Worm (Caenorhabditis elegans) whole organism, L1 larva: ENCODE measurements around the gene ZK1307.7.

ENCODE experiments used
- C04F5.9 ChIP-seq: sonication (generic microtip); optimal IDR thresholded peaks from 2 replicates; lab custom pipeline; 2016; ENCODE audit warnings: missing genetic modification characterization, missing compliant biosample characterization
- C16A3.4 ChIP-seq: fragments of 150-350 bp; optimal IDR thresholded peaks from 2 replicates; lab custom pipeline; 2014; ENCODE audit warnings: missing biosample characterization, missing genetic modification characterization
- alr-1 ChIP-seq: fragments of 200-800 bp; sonication (Bioruptor generic); optimal IDR thresholded peaks from 2 replicates; lab custom pipeline; 2018; ENCODE audit warnings: borderline replicate concordance, mild to moderate bottlenecking, missing genetic modification characterization, missing compliant biosample characterization
- aly-2 ChIP-seq: fragments of 150-350 bp; optimal IDR thresholded peaks from 2 replicates; lab custom pipeline; 2014; ENCODE audit warnings: missing biosample characterization, missing genetic modification characterization
- blmp-1 ChIP-seq: fragments of 150-350 bp; optimal IDR thresholded peaks from 2 replicates; lab custom pipeline; 2014; ENCODE audit warnings: missing biosample characterization, missing genetic modification characterization
- ceh-8 ChIP-seq: fragments of 200-800 bp; sonication (Bioruptor generic); optimal IDR thresholded peaks from 2 replicates; lab custom pipeline; 2018; ENCODE audit warnings: mild to moderate bottlenecking, missing genetic modification characterization, moderate library complexity, missing compliant biosample characterization
- ceh-82 ChIP-seq, 3 experiments: fragments of 150-350 bp in 1 of 3; sonication (generic microtip) in 2 of 3; optimal IDR thresholded peaks; 2 replicates each; lab custom pipeline; 2014 to 2017; ENCODE audit warnings: missing biosample characterization in 3 of 3, missing genetic modification characterization in 3 of 3
- ceh-88 ChIP-seq: fragments of 200-800 bp; sonication (Bioruptor generic); IDR thresholded peaks from 2 replicates; pipeline ENCODE4 v1.3.6; 2022; ENCODE audit warnings: missing genetic modification characterization, missing compliant biosample characterization
- ceh-90 ChIP-seq: sonication (generic microtip); optimal IDR thresholded peaks from 2 replicates; lab custom pipeline; 2016; ENCODE audit warnings: missing genetic modification characterization, missing compliant biosample characterization
- dpl-1 ChIP-seq, 3 experiments: fragments of 150-350 bp in 2 of 3; sonication (generic microtip) in 1 of 3; optimal IDR thresholded peaks; 2 replicates each; lab custom pipeline; 2014 to 2017; ENCODE audit warnings: missing biosample characterization in 3 of 3, missing genetic modification characterization in 3 of 3, missing genetic modification reagents in 3 of 3
- dsc-1 ChIP-seq: sonication (generic microtip); optimal IDR thresholded peaks from 2 replicates; lab custom pipeline; 2016; ENCODE audit warnings: mild to moderate bottlenecking, missing genetic modification characterization, missing compliant biosample characterization
- efl-1 ChIP-seq, 4 experiments: fragments of 150-350 bp; optimal IDR thresholded peaks in 3 of 4; peaks in 1 of 4; 1 replicate in 1 of 4; 2 replicates in 3 of 4; lab custom pipeline; 2014; ENCODE audit warnings: missing biosample characterization in 2 of 4, missing genetic modification characterization in 2 of 4, missing genetic modification reagents in 2 of 4
- efl-3 ChIP-seq: fragments of 200-800 bp; sonication (Bioruptor generic); optimal IDR thresholded peaks from 2 replicates; lab custom pipeline; 2018; ENCODE audit warnings: mild to moderate bottlenecking, missing genetic modification characterization, missing compliant biosample characterization
- egl-13 ChIP-seq: sonication (generic microtip); optimal IDR thresholded peaks from 2 replicates; lab custom pipeline; 2016; ENCODE audit warnings: missing genotype, missing genetic modification reagents, missing genetic modification characterization, missing compliant biosample characterization
- egl-27 ChIP-seq, 2 experiments: fragments of 150-350 bp in 1 of 2; sonication (generic microtip); optimal IDR thresholded peaks; 3 replicates each; lab custom pipeline; 2017 to 2018; ENCODE audit warnings: missing biosample characterization in 2 of 2, missing genetic modification characterization in 2 of 2, missing genetic modification reagents in 2 of 2
- elt-3 ChIP-seq, 6 experiments: fragments of 150-350 bp in 1 of 6; sonication (generic microtip); optimal IDR thresholded peaks; 2 replicates each; lab custom pipeline; 2017 to 2018; ENCODE audit warnings: missing biosample characterization in 6 of 6, missing genetic modification characterization in 6 of 6, inconsistent platforms in 1 of 6
- ets-5 ChIP-seq: fragments of 200-800 bp; sonication (Bioruptor generic); IDR thresholded peaks from 2 replicates; pipeline ENCODE4 v1.3.6; 2022; ENCODE audit warnings: missing genetic modification characterization, missing compliant biosample characterization
- fkh-8 ChIP-seq: sonication (generic microtip); optimal IDR thresholded peaks from 2 replicates; lab custom pipeline; 2016; ENCODE audit warnings: mild to moderate bottlenecking, missing genetic modification characterization, missing compliant biosample characterization
- fos-1 ChIP-seq: fragments of 150-350 bp; optimal IDR thresholded peaks from 2 replicates; lab custom pipeline; 2014; ENCODE audit warnings: missing biosample characterization, missing genetic modification characterization
- irx-1 ChIP-seq: sonication (generic microtip); optimal IDR thresholded peaks from 2 replicates; lab custom pipeline; 2016; ENCODE audit warnings: missing genetic modification characterization, missing compliant biosample characterization
- lin-14 ChIP-seq: fragments of 200-800 bp; sonication (Bioruptor generic); optimal IDR thresholded peaks from 2 replicates; lab custom pipeline; 2018; ENCODE audit warnings: mild to moderate bottlenecking, missing genetic modification characterization, moderate library complexity, missing compliant biosample characterization
- lin-35 ChIP-seq, 2 experiments: fragments of 150-350 bp; optimal IDR thresholded peaks; 2 replicates each; lab custom pipeline; 2014; ENCODE audit warnings: missing biosample characterization in 2 of 2, missing genetic modification characterization in 2 of 2, missing genetic modification reagents in 2 of 2
- lin-39 ChIP-seq: fragments of 150-350 bp; optimal IDR thresholded peaks from 2 replicates; lab custom pipeline; 2014; ENCODE audit warnings: missing biosample characterization, missing genetic modification reagents, missing genetic modification characterization
- mab-9 ChIP-seq: fragments of 200-800 bp; sonication (Bioruptor generic); IDR thresholded peaks from 2 replicates; pipeline ENCODE4 v1.3.6; 2022; ENCODE audit warnings: missing genetic modification reagents, missing genetic modification characterization, missing compliant biosample characterization
- mef-2 ChIP-seq: fragments of 150-350 bp; optimal IDR thresholded peaks from 2 replicates; lab custom pipeline; 2014; ENCODE audit warnings: missing biosample characterization, missing genetic modification characterization
- nhr-11 ChIP-seq: fragments of 150-350 bp; optimal IDR thresholded peaks from 2 replicates; lab custom pipeline; 2014; ENCODE audit warnings: missing biosample characterization, missing genetic modification characterization
- nhr-19 ChIP-seq: fragments of 200-800 bp; sonication (Bioruptor generic); conservative IDR thresholded peaks from 2 replicates; pipeline ENCODE4 v1.3.6; 2022; ENCODE audit warnings: missing genetic modification characterization, missing compliant biosample characterization
- nhr-20 ChIP-seq: sonication (generic microtip); optimal IDR thresholded peaks from 2 replicates; lab custom pipeline; 2016; ENCODE audit warnings: mild to moderate bottlenecking, missing genetic modification characterization, missing compliant biosample characterization
- nhr-28 ChIP-seq: fragments of 150-350 bp; optimal IDR thresholded peaks from 2 replicates; lab custom pipeline; 2014; ENCODE audit warnings: missing biosample characterization, missing genetic modification characterization
- nhr-47 ChIP-seq: sonication (generic microtip); optimal IDR thresholded peaks from 2 replicates; lab custom pipeline; 2016; ENCODE audit warnings: mild to moderate bottlenecking, missing genetic modification characterization, moderate library complexity, missing compliant biosample characterization
- nhr-71 ChIP-seq: sonication (generic microtip); optimal IDR thresholded peaks from 2 replicates; lab custom pipeline; 2016; ENCODE audit warnings: mild to moderate bottlenecking, missing genetic modification characterization, moderate library complexity, missing compliant biosample characterization
- nhr-77 ChIP-seq: fragments of 150-350 bp; optimal IDR thresholded peaks from 2 replicates; lab custom pipeline; 2014; ENCODE audit warnings: missing biosample characterization, missing genetic modification characterization
- nhr-84 ChIP-seq: sonication (generic microtip); optimal IDR thresholded peaks from 2 replicates; lab custom pipeline; 2017; ENCODE audit warnings: missing biosample characterization, missing genetic modification characterization
- nhr-85 ChIP-seq: sonication (generic microtip); peaks from one replicate; lab custom pipeline; 2016; ENCODE audit warnings: missing genetic modification characterization, inconsistent platforms, missing compliant biosample characterization
- nhr-90 ChIP-seq: sonication (generic microtip); optimal IDR thresholded peaks from 2 replicates; lab custom pipeline; 2016; ENCODE audit warnings: mild to moderate bottlenecking, missing genetic modification characterization, missing compliant biosample characterization; ENCODE audit not compliant: poor library complexity
- rnt-1 ChIP-seq: sonication (generic microtip); optimal IDR thresholded peaks from 2 replicates; lab custom pipeline; 2016; ENCODE audit warnings: mild to moderate bottlenecking, missing genetic modification characterization, moderate library complexity, missing compliant biosample characterization
- skn-1 ChIP-seq: fragments of 150-350 bp; optimal IDR thresholded peaks from 2 replicates; lab custom pipeline; 2014; ENCODE audit warnings: missing biosample characterization, missing genetic modification characterization
- snu-23 ChIP-seq: sonication (generic microtip); optimal IDR thresholded peaks from 2 replicates; lab custom pipeline; 2016; ENCODE audit warnings: missing genetic modification characterization, missing compliant biosample characterization
- sox-4 ChIP-seq: sonication (generic microtip); optimal IDR thresholded peaks from 2 replicates; lab custom pipeline; 2016; ENCODE audit warnings: missing genetic modification characterization, missing compliant biosample characterization
- sup-37 ChIP-seq: fragments of 200-800 bp; sonication (Bioruptor generic); optimal IDR thresholded peaks from 2 replicates; lab custom pipeline; 2018; ENCODE audit warnings: mild to moderate bottlenecking, missing genetic modification characterization, missing compliant biosample characterization
- tbx-2 ChIP-seq: sonication (generic microtip); optimal IDR thresholded peaks from 2 replicates; lab custom pipeline; 2016; ENCODE audit warnings: missing genetic modification characterization, missing compliant biosample characterization
- unc-62 ChIP-seq: fragments of 150-350 bp; optimal IDR thresholded peaks from 2 replicates; lab custom pipeline; 2014; ENCODE audit warnings: missing biosample characterization, missing genetic modification reagents, missing genetic modification characterization
- unc-98 ChIP-seq: fragments of 200-800 bp; sonication (Bioruptor generic); IDR thresholded peaks from 2 replicates; pipeline ENCODE4 v1.3.6; 2022; ENCODE audit warnings: missing genetic modification characterization, missing compliant biosample characterization
- zag-1 ChIP-seq: fragments of 150-350 bp; optimal IDR thresholded peaks from 2 replicates; lab custom pipeline; 2014; ENCODE audit warnings: missing biosample characterization, missing genetic modification characterization
- zip-4 ChIP-seq: fragments of 200-800 bp; sonication (Bioruptor generic); optimal IDR thresholded peaks from 2 replicates; lab custom pipeline; 2018; ENCODE audit warnings: mild to moderate bottlenecking, missing genetic modification characterization, moderate library complexity, missing compliant biosample characterization
- ztf-11 ChIP-seq, 2 experiments: sonication (generic microtip); optimal IDR thresholded peaks; 2 replicates each; lab custom pipeline; 2016 to 2017; ENCODE audit warnings: missing genetic modification characterization in 2 of 2, missing biosample characterization in 1 of 2, missing compliant biosample characterization in 1 of 2
- ztf-4 ChIP-seq: fragments of 150-350 bp; optimal IDR thresholded peaks from 2 replicates; lab custom pipeline; 2014; ENCODE audit warnings: missing biosample characterization, missing genetic modification characterization

Gene ZK1307.7

DNA sequence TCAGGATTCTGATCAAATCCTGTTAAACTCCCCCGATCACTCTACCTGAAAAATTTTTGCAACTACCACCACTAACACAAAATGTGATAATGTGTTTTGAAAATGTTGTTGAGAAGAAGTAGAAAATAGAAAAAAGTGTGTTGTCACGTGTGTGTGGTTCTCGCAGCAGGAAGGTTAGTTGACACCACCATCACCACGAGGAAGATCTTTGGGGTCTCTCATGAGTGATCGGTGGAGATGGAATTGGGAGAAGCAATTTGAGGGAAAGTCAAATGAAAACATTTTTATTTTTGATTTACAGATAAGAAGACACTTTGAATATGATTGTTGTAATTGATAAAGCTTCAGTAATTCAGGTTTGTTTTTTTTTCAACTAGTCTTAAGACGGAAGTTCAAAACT is 34.7 kb upstream of the ZK1307.7 start (continued):
- TF ChIP-seq egl-13 (no peak), ceh-88 (GFP tag; lab: Robert Waterston, UW) (no peak), lin-35 (GFP tag; optimal IDR thresholded peaks at IDR 0.05; lab: Kevin White, UChicago) (peak; percentile 34 to 65), nhr-90 (tag; lab: Kevin White, UChicago) (peak; percentile 66)

DNA sequence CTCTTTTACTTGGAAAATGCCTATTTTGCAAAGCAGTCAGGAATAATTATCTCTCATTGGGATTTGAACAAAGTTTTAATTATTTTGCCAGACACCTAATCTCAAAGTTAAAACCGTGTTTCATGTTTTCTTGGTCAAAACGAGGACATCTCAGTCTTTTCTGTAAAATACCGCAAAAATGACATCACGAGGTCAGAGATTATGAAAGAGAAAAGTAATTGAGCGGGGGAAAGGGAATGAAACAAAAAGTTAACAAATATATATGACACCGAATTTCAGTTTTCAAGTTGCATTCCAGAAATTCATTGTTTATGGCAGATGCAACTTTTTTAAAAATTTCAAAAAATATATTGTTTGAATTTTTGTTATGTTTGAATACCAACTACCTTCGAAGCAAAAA is 33.8 kb upstream of the ZK1307.7 start:
- TF ChIP-seq nhr-85 (tag; lab: Kevin White, UChicago), result peak; percentile 70
- no peak for TF ChIP-seq nhr-28
- peak; percentile 5 for TF ChIP-seq lin-14 (GFP tag; lab: Kevin White, UChicago)
- peak; percentile 56 for TF ChIP-seq nhr-19 (GFP tag; lab: Robert Waterston, UW)
- TF ChIP-seq efl-3 (GFP tag; lab: Kevin White, UChicago), result no peak
- no peak for TF ChIP-seq efl-1 (optimal IDR thresholded peaks at IDR 0.05; lab: Kevin White, UChicago)
- peak in 1 of 2 experiments; percentile 50 for TF ChIP-seq efl-1 (GFP tag; optimal IDR thresholded peaks at IDR 0.05 in 1 of 2; lab: Kevin White, UChicago)
- TF ChIP-seq blmp-1 (tag; lab: Kevin White, UChicago), result peak; percentile 76
- peak; percentile 45 for TF ChIP-seq nhr-71 (tag; lab: Kevin White, UChicago)
- TF ChIP-seq snu-23 (GFP tag; lab: Kevin White, UChicago), result peak; percentile 25
- peak; percentile 55 for TF ChIP-seq nhr-20 (tag; lab: Kevin White, UChicago)
- no peak for TF ChIP-seq sox-4 (tag; lab: Kevin White, UChicago)
- TF ChIP-seq tbx-2 (tag; lab: Kevin White, UChicago), result no peak
- no peak for TF ChIP-seq skn-1 (tag; lab: Kevin White, UChicago)

DNA sequence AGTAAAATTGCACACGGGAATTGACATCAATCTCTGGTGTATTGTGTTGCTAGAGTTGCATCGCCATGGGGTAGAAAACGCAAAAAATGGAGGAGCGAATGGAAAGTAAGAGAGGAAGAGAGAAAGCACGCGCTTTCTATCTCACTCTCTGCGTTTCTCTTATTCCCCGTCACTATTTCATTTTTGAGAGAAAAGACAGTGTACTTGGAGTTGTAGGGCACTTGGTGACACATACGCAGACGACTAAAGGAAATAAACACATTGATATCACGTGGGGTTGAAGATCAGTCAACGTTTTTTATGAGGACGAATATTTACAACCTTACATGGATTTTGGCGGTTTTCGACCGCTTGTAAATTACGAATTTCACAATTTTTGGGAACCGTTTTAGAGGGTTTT is 33.0 kb upstream of the ZK1307.7 start:
- TF ChIP-seq elt-3 (tag; optimal IDR thresholded peaks at IDR 0.05; lab: Kevin White, UChicago), result peak in 5 of 6 experiments; percentile 40 to 99 (median 95)
- peak; percentile 96 for TF ChIP-seq tbx-2 (tag; lab: Kevin White, UChicago)
- TF ChIP-seq alr-1 (tag; lab: Kevin White, UChicago), result no peak
- TF ChIP-seq nhr-11 (tag; lab: Kevin White, UChicago), result peak; percentile 99
- peak; percentile 91 for TF ChIP-seq ztf-4 (tag; lab: Kevin White, UChicago)
- TF ChIP-seq mab-9 (GFP tag; lab: Robert Waterston, UW), result peak; percentile 71
- TF ChIP-seq skn-1 (tag; lab: Kevin White, UChicago), result peak; percentile 94
- no peak for TF ChIP-seq ceh-90
- TF ChIP-seq mef-2 (tag; lab: Kevin White, UChicago), result peak; percentile 74
- TF ChIP-seq nhr-47, result peak; percentile 95
- peak; percentile 99 for TF ChIP-seq snu-23 (GFP tag; lab: Kevin White, UChicago)
- TF ChIP-seq zag-1, result peak; percentile 69
- no peak for TF ChIP-seq aly-2 (tag; lab: Kevin White, UChicago)
- peak; percentile 68 to 91 (median 88) for TF ChIP-seq ceh-82 (tag; optimal IDR thresholded peaks at IDR 0.05; lab: Kevin White, UChicago)
- peak; percentile 84 for TF ChIP-seq efl-1 (optimal IDR thresholded peaks at IDR 0.05; lab: Kevin White, UChicago)
- TF ChIP-seq efl-1 (GFP tag; optimal IDR thresholded peaks at IDR 0.05 in 1 of 2; lab: Kevin White, UChicago), result peak; percentile 64 to 97
- TF ChIP-seq egl-27 (tag; optimal IDR thresholded peaks at IDR 0.05; lab: Kevin White, UChicago), result peak; percentile 91 to 94
- peak; percentile 73 for TF ChIP-seq C04F5.9 (tag; lab: Kevin White, UChicago)
- TF ChIP-seq dsc-1 (tag; lab: Kevin White, UChicago), result peak; percentile 74
- TF ChIP-seq ceh-8 (GFP tag; lab: Kevin White, UChicago), result peak; percentile 41
- TF ChIP-seq unc-62 (GFP tag; lab: Kevin White, UChicago), result no peak
- peak; percentile 92 for TF ChIP-seq fos-1 (tag; lab: Kevin White, UChicago)
- TF ChIP-seq sup-37 (GFP tag; lab: Kevin White, UChicago), result peak; percentile 66
- TF ChIP-seq dpl-1 (GFP tag; optimal IDR thresholded peaks at IDR 0.05; lab: Kevin White, UChicago), result peak; percentile 71 to 79 (median 75)
- peak; percentile 88 for TF ChIP-seq nhr-77 (tag; lab: Kevin White, UChicago)
- TF ChIP-seq nhr-84 (tag; lab: Kevin White, UChicago), result no peak
- TF ChIP-seq zip-4 (GFP tag; lab: Kevin White, UChicago), result peak; percentile 74
- TF ChIP-seq irx-1 (tag; lab: Kevin White, UChicago), result peak; percentile 93
- 0 out of 2 replicates have a peak, but pooled peaks have one; percentile 43 for TF ChIP-seq unc-98 (GFP tag; lab: Robert Waterston, UW)
- TF ChIP-seq sox-4 (tag; lab: Kevin White, UChicago), result peak; percentile 72
- no peak for TF ChIP-seq ztf-11 (tag; optimal IDR thresholded peaks at IDR 0.05; lab: Kevin White, UChicago)
- peak; percentile 97 for TF ChIP-seq C16A3.4 (tag; lab: Kevin White, UChicago)
- no peak for TF ChIP-seq ets-5 (GFP tag; lab: Robert Waterston, UW)
- TF ChIP-seq lin-39, result peak; percentile 81
- peak; percentile 95 for TF ChIP-seq fkh-8 (tag; lab: Kevin White, UChicago)
- TF ChIP-seq rnt-1 (tag; lab: Kevin White, UChicago), result peak; percentile 95
